Worm (Caenorhabditis elegans) whole organism, young adult: ENCODE data around the gene twk-42.

ENCODE experiments used
- F49E8.2 ChIP-seq: sonication (generic microtip); optimal IDR thresholded peaks from 3 replicates; lab custom pipeline; 2017; ENCODE audit warnings: missing genetic modification characterization, mild to moderate bottlenecking, missing compliant biosample characterization, antibody characterized with exemption, moderate library complexity; ENCODE audit not compliant: insufficient read depth
- ama-1 ChIP-seq, 3 experiments: fragments of 150-350 bp in 1 of 3; sonication (generic microtip) in 2 of 3; optimal IDR thresholded peaks; 2 replicates each; lab custom pipeline; 2014 to 2018; ENCODE audit warnings: missing biosample characterization in 2 of 3, missing genetic modification characterization in 2 of 3, missing genetic modification reagents in 2 of 3
- bed-2 ChIP-seq: fragments of 200-800 bp; sonication (Bioruptor generic); IDR thresholded peaks from 2 replicates; pipeline ENCODE4 v1.3.6; 2022; ENCODE audit warnings: missing genetic modification reagents, missing genetic modification characterization, missing compliant biosample characterization
- cebp-1 ChIP-seq, 2 experiments: fragments of 200-800 bp in 1 of 2; sonication (Bioruptor generic) in 1 of 2; sonication (generic microtip) in 1 of 2; IDR thresholded peaks in 1 of 2; optimal IDR thresholded peaks in 1 of 2; 2 replicates each; pipeline versions ENCODE4 v1.3.6 to Lab custom; 2017 to 2022; ENCODE audit warnings: missing compliant biosample characterization in 2 of 2, missing genetic modification characterization in 2 of 2, mild to moderate bottlenecking in 1 of 2, missing genetic modification reagents in 1 of 2, moderate library complexity in 1 of 2
- ceh-27 ChIP-seq: fragments of 200-800 bp; sonication (Bioruptor generic); optimal IDR thresholded peaks from 2 replicates; lab custom pipeline; 2018; ENCODE audit warnings: mild to moderate bottlenecking, missing genetic modification characterization, moderate library complexity, missing compliant biosample characterization
- egrh-3 ChIP-seq: fragments of 200-800 bp; sonication (Bioruptor generic); IDR thresholded peaks from 2 replicates; pipeline ENCODE4 v1.3.6; 2022; ENCODE audit warnings: missing genetic modification reagents, missing genetic modification characterization, missing compliant biosample characterization
- mes-4 ChIP-seq: sonication (generic microtip); optimal IDR thresholded peaks from 2 replicates; lab custom pipeline; 2016; ENCODE audit warnings: missing genotype, missing genetic modification characterization, missing compliant biosample characterization
- snpc-1.3 ChIP-seq: sonication (generic microtip); optimal IDR thresholded peaks from 2 replicates; lab custom pipeline; 2017; ENCODE audit warnings: missing genetic modification characterization, mild to moderate bottlenecking, missing compliant biosample characterization, antibody characterized with exemption, moderate library complexity, missing genotype, missing genetic modification reagents; ENCODE audit not compliant: insufficient read depth
- snpc-4 ChIP-seq, 5 experiments: fragments of 150-350 bp in 1 of 5; sonication (generic microtip) in 4 of 5; optimal IDR thresholded peaks; 2 replicates each; lab custom pipeline; 2014 to 2018; ENCODE audit warnings: missing genetic modification characterization in 5 of 5, missing biosample characterization in 3 of 5, antibody characterized with exemption in 2 of 5, mild to moderate bottlenecking in 2 of 5, missing compliant biosample characterization in 2 of 5, missing genotype in 2 of 5, moderate library complexity in 2 of 5, missing genetic modification reagents in 1 of 5
- sptf-2 ChIP-seq: fragments of 200-800 bp; sonication (Bioruptor generic); optimal IDR thresholded peaks from 2 replicates; lab custom pipeline; 2018; ENCODE audit warnings: mild to moderate bottlenecking, missing genetic modification characterization, missing compliant biosample characterization
- ztf-22 ChIP-seq: fragments of 200-800 bp; sonication (Bioruptor generic); optimal IDR thresholded peaks from 2 replicates; lab custom pipeline; 2018; ENCODE audit warnings: mild to moderate bottlenecking, missing genetic modification characterization, moderate library complexity, missing compliant biosample characterization

- no peak for TF ChIP-seq snpc-1.3 (tag; lab: Kevin White, UChicago)
- TF ChIP-seq egrh-3 (GFP tag; lab: Robert Waterston, UW), result no peak
- TF ChIP-seq cebp-1 (GFP tag; IDR thresholded peaks at IDR 0.05; lab: Robert Waterston, UW), result no peak
- no peak for TF ChIP-seq cebp-1 (tag; optimal IDR thresholded peaks at IDR 0.05; lab: Kevin White, UChicago)
- no peak for TF ChIP-seq ceh-27
- TF ChIP-seq bed-2 (GFP tag; lab: Robert Waterston, UW), result no peak
- TF ChIP-seq sptf-2 (GFP tag; lab: Kevin White, UChicago), result no peak
- TF ChIP-seq mes-4, result no peak
- no peak for TF ChIP-seq F49E8.2 (tag; lab: Kevin White, UChicago)
- TF ChIP-seq snpc-4 (GFP tag; optimal IDR thresholded peaks at IDR 0.05; lab: Kevin White, UChicago), result no peak
- no peak for TF ChIP-seq snpc-4 (tag; optimal IDR thresholded peaks at IDR 0.05; lab: Kevin White, UChicago)
- TF ChIP-seq ztf-22 (GFP tag; lab: Kevin White, UChicago), result no peak
- no peak for TF ChIP-seq ama-1 (optimal IDR thresholded peaks at IDR 0.05; lab: Kevin White, UChicago)
- no peak for TF ChIP-seq ama-1 (GFP tag; optimal IDR thresholded peaks at IDR 0.05; lab: Kevin White, UChicago)
Measured at ce11 chrV:17686852-17687251, 45.6 kb downstream of the twk-42 start, which contains the start of gene F59A1.18.
